Worm (Caenorhabditis elegans) whole organism, young adult: ENCODE measurements around the gene sto-6.

Source experiments
- B0035.1 ChIP-seq: sonication (generic microtip); optimal IDR thresholded peaks from 2 replicates; lab custom pipeline; 2016; ENCODE audit warnings: missing genetic modification characterization, mild to moderate bottlenecking, missing compliant biosample characterization, missing genotype, missing genetic modification reagents
- B0261.1 ChIP-seq: sonication (generic microtip); optimal IDR thresholded peaks from 2 replicates; lab custom pipeline; 2016; ENCODE audit warnings: mild to moderate bottlenecking, missing genetic modification characterization, moderate library complexity, missing compliant biosample characterization
- B0336.3 ChIP-seq: fragments of 200-800 bp; sonication (Bioruptor generic); IDR thresholded peaks from 2 replicates; pipeline ENCODE4 v1.3.6; 2022; ENCODE audit warnings: missing genetic modification characterization, missing compliant biosample characterization
- C17E4.6 ChIP-seq: fragments of 200-800 bp; sonication (Bioruptor generic); IDR thresholded peaks from 2 replicates; pipeline ENCODE4 v1.3.6; 2022; ENCODE audit warnings: missing genetic modification reagents, missing genetic modification characterization, missing compliant biosample characterization
- F10E7.11 ChIP-seq: sonication (generic microtip); optimal IDR thresholded peaks from 2 replicates; lab custom pipeline; 2017; ENCODE audit warnings: mild to moderate bottlenecking, missing genetic modification characterization, moderate library complexity, missing compliant biosample characterization
- F23B12.7 ChIP-seq: sonication (generic microtip); optimal IDR thresholded peaks from 2 replicates; lab custom pipeline; 2017; ENCODE audit warnings: missing genetic modification characterization, mild to moderate bottlenecking, missing compliant biosample characterization, antibody characterized with exemption, moderate library complexity; ENCODE audit not compliant: insufficient read depth
- F33H1.4 ChIP-seq: fragments of 200-800 bp; sonication (Bioruptor generic); IDR thresholded peaks from 2 replicates; pipeline ENCODE4 v1.3.6; 2022; ENCODE audit warnings: missing genetic modification reagents, missing genetic modification characterization, missing compliant biosample characterization
- F39B2.1 ChIP-seq: fragments of 200-800 bp; sonication (Bioruptor generic); IDR thresholded peaks from 2 replicates; pipeline ENCODE4 v1.3.6; 2022; ENCODE audit warnings: missing genetic modification reagents, missing genetic modification characterization, missing compliant biosample characterization
- F55B11.4 ChIP-seq: sonication (generic microtip); optimal IDR thresholded peaks from 2 replicates; lab custom pipeline; 2016; ENCODE audit warnings: missing compliant biosample characterization, missing genetic modification characterization, borderline replicate concordance; ENCODE audit not compliant: insufficient read depth
- F57A8.1 ChIP-seq: fragments of 200-800 bp; sonication (Bioruptor generic); optimal IDR thresholded peaks from 2 replicates; lab custom pipeline; 2018; ENCODE audit warnings: mild to moderate bottlenecking, missing genetic modification characterization, moderate library complexity, missing compliant biosample characterization
- T07F8.4 ChIP-seq: sonication (generic microtip); optimal IDR thresholded peaks from 2 replicates; lab custom pipeline; 2016; ENCODE audit warnings: mild to moderate bottlenecking, missing genetic modification characterization, moderate library complexity, missing compliant biosample characterization
- Y53G8AR.9 ChIP-seq: fragments of 200-800 bp; sonication (Bioruptor generic); conservative IDR thresholded peaks from 2 replicates; pipeline ENCODE4 v1.3.6; 2022; ENCODE audit warnings: missing genetic modification reagents, missing genetic modification characterization, missing compliant biosample characterization
- atf-7 ChIP-seq: sonication (generic microtip); optimal IDR thresholded peaks from 2 replicates; lab custom pipeline; 2017; ENCODE audit warnings: mild to moderate bottlenecking, missing genetic modification characterization, missing compliant biosample characterization
- ccch-3 ChIP-seq: fragments of 200-800 bp; sonication (Bioruptor generic); optimal IDR thresholded peaks from 2 replicates; lab custom pipeline; 2018; ENCODE audit warnings: mild to moderate bottlenecking, missing genetic modification characterization, missing compliant biosample characterization
- cebp-1 ChIP-seq, 2 experiments: fragments of 200-800 bp in 1 of 2; sonication (Bioruptor generic) in 1 of 2; sonication (generic microtip) in 1 of 2; IDR thresholded peaks in 1 of 2; optimal IDR thresholded peaks in 1 of 2; 2 replicates each; pipeline versions ENCODE4 v1.3.6 to Lab custom; 2017 to 2022; ENCODE audit warnings: missing compliant biosample characterization in 2 of 2, missing genetic modification characterization in 2 of 2, mild to moderate bottlenecking in 1 of 2, missing genetic modification reagents in 1 of 2, moderate library complexity in 1 of 2
- ceh-79 ChIP-seq: sonication (generic microtip); optimal IDR thresholded peaks from 2 replicates; lab custom pipeline; 2017; ENCODE audit warnings: mild to moderate bottlenecking, missing genetic modification characterization, missing compliant biosample characterization
- ceh-91 ChIP-seq: fragments of 200-800 bp; sonication (Bioruptor generic); IDR thresholded peaks from 2 replicates; pipeline ENCODE4 v1.3.6; 2022; ENCODE audit warnings: missing genetic modification reagents, missing genetic modification characterization, missing compliant biosample characterization
- dox-1 ChIP-seq: fragments of 200-800 bp; sonication (Bioruptor generic); IDR thresholded peaks from 2 replicates; pipeline ENCODE4 v1.3.6; 2022; ENCODE audit warnings: missing genetic modification reagents, missing genetic modification characterization, missing compliant biosample characterization
- efl-1 ChIP-seq: fragments of 150-350 bp; optimal IDR thresholded peaks from 2 replicates; lab custom pipeline; 2014; ENCODE audit warnings: missing biosample characterization, missing genetic modification reagents, missing genetic modification characterization
- fkh-3 ChIP-seq: sonication (generic microtip); optimal IDR thresholded peaks from 2 replicates; lab custom pipeline; 2016; ENCODE audit warnings: mild to moderate bottlenecking, missing genetic modification characterization, missing compliant biosample characterization
- him-1 ChIP-seq: sonication (generic microtip); optimal IDR thresholded peaks from 2 replicates; lab custom pipeline; 2016; ENCODE audit warnings: missing genotype, missing genetic modification reagents, missing genetic modification characterization, missing compliant biosample characterization
- hlh-26 ChIP-seq: fragments of 200-800 bp; sonication (Bioruptor generic); conservative IDR thresholded peaks from 2 replicates; pipeline ENCODE4 v1.3.6; 2022; ENCODE audit warnings: missing genetic modification reagents, missing genetic modification characterization, missing compliant biosample characterization
- hmg-1.2 ChIP-seq: fragments of 200-800 bp; sonication (Bioruptor generic); IDR thresholded peaks from 2 replicates; pipeline ENCODE4 v1.3.6; 2022; ENCODE audit warnings: missing genetic modification reagents, missing genetic modification characterization, missing compliant biosample characterization
- hsf-1 ChIP-seq: fragments of 200-800 bp; sonication (Bioruptor generic); IDR thresholded peaks from 2 replicates; pipeline ENCODE4 v1.3.6; 2022; ENCODE audit warnings: missing genetic modification reagents, missing genetic modification characterization, missing compliant biosample characterization
- let-607 ChIP-seq, 2 experiments: fragments of 200-800 bp in 1 of 2; sonication (Bioruptor generic) in 1 of 2; sonication (generic microtip) in 1 of 2; optimal IDR thresholded peaks; 2 replicates each; lab custom pipeline; 2016 to 2018; ENCODE audit warnings: mild to moderate bottlenecking in 2 of 2, missing compliant biosample characterization in 2 of 2, missing genetic modification characterization in 2 of 2, moderate library complexity in 2 of 2, missing genotype in 1 of 2
- lin-26 ChIP-seq: fragments of 200-800 bp; sonication (Bioruptor generic); IDR thresholded peaks from 2 replicates; pipeline ENCODE4 v1.3.6; 2022; ENCODE audit warnings: missing genetic modification reagents, missing genetic modification characterization, missing compliant biosample characterization
- lin-35 ChIP-seq, 3 experiments: fragments of 150-350 bp in 2 of 3; sonication (generic microtip) in 1 of 3; optimal IDR thresholded peaks; 2 replicates each; lab custom pipeline; 2014 to 2018; ENCODE audit warnings: missing biosample characterization in 3 of 3, missing genetic modification characterization in 3 of 3, missing genetic modification reagents in 3 of 3
- lin-40 ChIP-seq: sonication (generic microtip); optimal IDR thresholded peaks from 2 replicates; lab custom pipeline; 2016; ENCODE audit warnings: missing genetic modification characterization, mild to moderate bottlenecking, missing compliant biosample characterization, missing genotype, missing genetic modification reagents
- lir-1 ChIP-seq: fragments of 200-800 bp; sonication (Bioruptor generic); conservative IDR thresholded peaks from 2 replicates; pipeline ENCODE4 v1.3.6; 2022; ENCODE audit warnings: missing genetic modification reagents, missing genetic modification characterization, missing compliant biosample characterization
- lsl-1 ChIP-seq: fragments of 200-800 bp; sonication (Bioruptor generic); optimal IDR thresholded peaks from 2 replicates; lab custom pipeline; 2018; ENCODE audit warnings: mild to moderate bottlenecking, missing genetic modification characterization, moderate library complexity, missing compliant biosample characterization
- madf-8 ChIP-seq: fragments of 200-800 bp; sonication (Bioruptor generic); conservative IDR thresholded peaks from 2 replicates; pipeline ENCODE4 v1.3.6; 2022; ENCODE audit warnings: missing genetic modification reagents, missing genetic modification characterization, missing compliant biosample characterization
- nfya-2 ChIP-seq: fragments of 200-800 bp; sonication (Bioruptor generic); IDR thresholded peaks from 2 replicates; pipeline ENCODE4 v1.3.6; 2022; ENCODE audit warnings: missing genetic modification reagents, missing genetic modification characterization, missing compliant biosample characterization
- nfyb-1 ChIP-seq: fragments of 200-800 bp; sonication (Bioruptor generic); IDR thresholded peaks from 2 replicates; pipeline ENCODE4 v1.3.6; 2022; ENCODE audit warnings: missing genetic modification reagents, missing genetic modification characterization, missing compliant biosample characterization
- nhr-27 ChIP-seq: fragments of 200-800 bp; sonication (Bioruptor generic); optimal IDR thresholded peaks from 2 replicates; lab custom pipeline; 2018; ENCODE audit warnings: mild to moderate bottlenecking, missing genetic modification characterization, moderate library complexity, missing compliant biosample characterization
- nhr-80 ChIP-seq: sonication (generic microtip); optimal IDR thresholded peaks from 2 replicates; lab custom pipeline; 2016; ENCODE audit warnings: missing genetic modification characterization, missing compliant biosample characterization
- pbrm-1 ChIP-seq: fragments of 200-800 bp; sonication (Bioruptor generic); IDR thresholded peaks from 2 replicates; pipeline ENCODE4 v1.3.6; 2022; ENCODE audit warnings: missing genetic modification reagents, missing genetic modification characterization, missing compliant biosample characterization
- rcor-1 ChIP-seq: fragments of 200-800 bp; sonication (Bioruptor generic); IDR thresholded peaks from 2 replicates; pipeline ENCODE4 v1.3.6; 2022; ENCODE audit warnings: missing genetic modification reagents, missing genetic modification characterization, missing compliant biosample characterization
- sdz-38 ChIP-seq: sonication (generic microtip); optimal IDR thresholded peaks from 2 replicates; lab custom pipeline; 2016; ENCODE audit warnings: missing genotype, missing genetic modification characterization, missing compliant biosample characterization
- tbp1 ChIP-seq: fragments of 200-800 bp; sonication (Bioruptor generic); optimal IDR thresholded peaks from 2 replicates; lab custom pipeline; 2018; ENCODE audit warnings: mild to moderate bottlenecking, missing genetic modification characterization, missing compliant biosample characterization
- tbx-9 ChIP-seq: sonication (generic microtip); optimal IDR thresholded peaks from 2 replicates; lab custom pipeline; 2016; ENCODE audit warnings: borderline replicate concordance, missing genetic modification characterization, inconsistent platforms, missing compliant biosample characterization
- tlf-1 ChIP-seq: fragments of 200-800 bp; sonication (Bioruptor generic); optimal IDR thresholded peaks from 2 replicates; lab custom pipeline; 2018; ENCODE audit warnings: mild to moderate bottlenecking, missing genetic modification characterization, missing compliant biosample characterization
- xnd-1 ChIP-seq: sonication (generic microtip); optimal IDR thresholded peaks from 2 replicates; lab custom pipeline; 2016; ENCODE audit warnings: missing genotype, missing genetic modification reagents, missing genetic modification characterization, missing compliant biosample characterization
- ztf-18 ChIP-seq: sonication (generic microtip); optimal IDR thresholded peaks from 2 replicates; lab custom pipeline; 2016; ENCODE audit warnings: missing genotype, mild to moderate bottlenecking, missing genetic modification characterization, missing compliant biosample characterization
- ztf-25 ChIP-seq: fragments of 200-800 bp; sonication (Bioruptor generic); IDR thresholded peaks from 2 replicates; pipeline ENCODE4 v1.3.6; 2022; ENCODE audit warnings: missing genetic modification reagents, missing genetic modification characterization, missing compliant biosample characterization

Gene sto-6

ce11 chrX:11656519-11657006, 24.4 kb downstream of the sto-6 start, which contains the start of gene T04F8.2 (continued):
- TF ChIP-seq F57A8.1 (no peak), cebp-1 (GFP tag; IDR thresholded peaks at IDR 0.05; lab: Robert Waterston, UW) (no peak), cebp-1 (tag; optimal IDR thresholded peaks at IDR 0.05; lab: Kevin White, UChicago) (peak; percentile 67)

ce11 chrX:11658331-11658730, 26.1 kb downstream of the sto-6 start, which contains the start of gene T04F8.3:
Gene T04F8.3, plus strand, starts transcription at chrX:11658631.
- TF ChIP-seq pbrm-1, result no peak
- TF ChIP-seq tlf-1 (GFP tag; lab: Kevin White, UChicago), result no peak
- no peak for TF ChIP-seq lir-1
- TF ChIP-seq F10E7.11 (tag; lab: Kevin White, UChicago), result no peak
- TF ChIP-seq ztf-18 (tag; lab: Kevin White, UChicago), result no peak
- TF ChIP-seq rcor-1 (GFP tag; lab: Robert Waterston, UW), result no peak
- no peak for TF ChIP-seq F39B2.1 (GFP tag; lab: Robert Waterston, UW)
- no peak for TF ChIP-seq hsf-1 (GFP tag; lab: Robert Waterston, UW)
- no peak for TF ChIP-seq sdz-38
- TF ChIP-seq B0035.1, result no peak
- TF ChIP-seq Y53G8AR.9 (GFP tag; lab: Robert Waterston, UW), result no peak
- no peak for TF ChIP-seq fkh-3 (tag; lab: Kevin White, UChicago)
- no peak for TF ChIP-seq efl-1 (GFP tag; lab: Kevin White, UChicago)
- TF ChIP-seq ceh-79 (tag; lab: Kevin White, UChicago), result no peak
- no peak for TF ChIP-seq T07F8.4 (tag; lab: Kevin White, UChicago)
- TF ChIP-seq B0261.1, result no peak
- no peak for TF ChIP-seq him-1 (tag; lab: Kevin White, UChicago)

ce11 chrX:11661625-11662024, 29.4 kb downstream of the sto-6 start, which contains the start of gene sfxn-1.5:
Gene sfxn-1.5, minus strand, starts transcription at chrX:11661660.
- no peak for TF ChIP-seq hlh-26 (GFP tag; lab: Robert Waterston, UW)
- TF ChIP-seq ceh-91 (GFP tag; lab: Robert Waterston, UW), result no peak
- no peak for TF ChIP-seq nhr-27 (tag; lab: Kevin White, UChicago)
- no peak for TF ChIP-seq lin-26
- TF ChIP-seq F33H1.4, result no peak
- no peak for TF ChIP-seq lin-35 (GFP tag; optimal IDR thresholded peaks at IDR 0.05; lab: Kevin White, UChicago)
- TF ChIP-seq nfyb-1, result no peak
- TF ChIP-seq hmg-1.2, result no peak
- TF ChIP-seq let-607 (tag; optimal IDR thresholded peaks at IDR 0.05; lab: Kevin White, UChicago), result peak in 1 of 2 experiments; percentile 50
- TF ChIP-seq T07F8.4 (tag; lab: Kevin White, UChicago), result no peak
- no peak for TF ChIP-seq nfya-2 (GFP tag; lab: Robert Waterston, UW)
- no peak for TF ChIP-seq B0336.3
- TF ChIP-seq dox-1, result peak; percentile 35; the same call in 1 of the 2 replicates
- no peak for TF ChIP-seq F55B11.4 (tag; lab: Kevin White, UChicago)
- no peak for TF ChIP-seq lsl-1 (GFP tag; lab: Kevin White, UChicago)
- no peak for TF ChIP-seq xnd-1 (tag; lab: Kevin White, UChicago)
- no peak for TF ChIP-seq F23B12.7 (tag; lab: Kevin White, UChicago)
- peak; percentile 94 for TF ChIP-seq nhr-80
- no peak for TF ChIP-seq pbrm-1
- TF ChIP-seq Y53G8AR.9 (GFP tag; lab: Robert Waterston, UW), result no peak
- TF ChIP-seq ccch-3, result no peak
- peak; percentile 7 for TF ChIP-seq tbp1 (GFP tag; lab: Kevin White, UChicago)
- no peak for TF ChIP-seq lin-40 (tag; lab: Kevin White, UChicago)
- TF ChIP-seq lir-1, result no peak
- no peak for TF ChIP-seq madf-8 (GFP tag; lab: Robert Waterston, UW)
- TF ChIP-seq atf-7 (tag; lab: Kevin White, UChicago), result peak; percentile 31
- TF ChIP-seq ztf-25 (GFP tag; lab: Robert Waterston, UW), result no peak
- TF ChIP-seq tbx-9 (tag; lab: Kevin White, UChicago), result no peak
- TF ChIP-seq rcor-1 (GFP tag; lab: Robert Waterston, UW), result no peak
- TF ChIP-seq C17E4.6 (GFP tag; lab: Robert Waterston, UW), result no peak
